Fruit fly (Drosophila melanogaster) whole organism, prepupa: ENCODE measurements around the gene gpp.

ENCODE experiments used
- CG11762 ChIP-seq: fragments of 200-800 bp; sonication (Bioruptor generic); optimal IDR thresholded peaks from 3 replicates; lab custom pipeline; 2016; ENCODE audit warnings: missing biosample characterization, missing genetic modification characterization; ENCODE audit not compliant: insufficient read depth
- CG11902 ChIP-seq: fragments of 200-800 bp; sonication (Bioruptor generic); optimal IDR thresholded peaks from 3 replicates; lab custom pipeline; 2016; ENCODE audit warnings: missing biosample characterization, missing genetic modification characterization
- CG6163 ChIP-seq: fragments of 200-800 bp; sonication (Bioruptor generic); IDR thresholded peaks from 3 replicates; pipeline ENCODE4 v1.3.6; 2022; ENCODE audit warnings: missing biosample characterization, missing genetic modification characterization
- Hr38 ChIP-seq: sonication (Bioruptor generic); optimal IDR thresholded peaks from 2 replicates; lab custom pipeline; 2016; ENCODE audit warnings: missing biosample characterization, missing genetic modification characterization
- Smox ChIP-seq: fragments of 200-800 bp; sonication (Bioruptor generic); optimal IDR thresholded peaks from 3 replicates; lab custom pipeline; 2016; ENCODE audit warnings: missing biosample characterization, missing genetic modification characterization
- Sox102F ChIP-seq: fragments of 200-800 bp; sonication (Bioruptor generic); optimal IDR thresholded peaks from 2 replicates; lab custom pipeline; 2016; ENCODE audit warnings: missing biosample characterization, mild to moderate bottlenecking, missing genetic modification characterization
- Sox14 ChIP-seq: fragments of 200-800 bp; sonication (Bioruptor generic); optimal IDR thresholded peaks from 3 replicates; lab custom pipeline; 2016; ENCODE audit warnings: missing biosample characterization, missing genetic modification characterization
- achi ChIP-seq: fragments of 200-800 bp; sonication (Bioruptor generic); optimal IDR thresholded peaks from 3 replicates; lab custom pipeline; 2016; ENCODE audit warnings: missing biosample characterization, missing genetic modification characterization
- cyc ChIP-seq: fragments of 200-800 bp; sonication (Bioruptor generic); optimal IDR thresholded peaks from 3 replicates; lab custom pipeline; 2016; ENCODE audit warnings: missing biosample characterization, missing genetic modification characterization
- dac ChIP-seq: fragments of 200-800 bp; sonication (Bioruptor generic); optimal IDR thresholded peaks from 2 replicates; lab custom pipeline; 2017; ENCODE audit warnings: missing biosample characterization, mild to moderate bottlenecking, missing genetic modification characterization
- fkh ChIP-seq: fragments of 200-800 bp; sonication (Bioruptor generic); optimal IDR thresholded peaks from 3 replicates; lab custom pipeline; 2017; ENCODE audit warnings: missing biosample characterization, mild to moderate bottlenecking, missing genetic modification characterization, moderate library complexity
- salr ChIP-seq, 2 experiments: fragments of 200-800 bp; sonication (Bioruptor generic); optimal IDR thresholded peaks; 3 replicates each; lab custom pipeline; 2016 to 2018; ENCODE audit warnings: missing biosample characterization in 2 of 2, missing genetic modification characterization in 2 of 2, mild to moderate bottlenecking in 1 of 2
- ss ChIP-seq, 2 experiments: fragments of 200-800 bp; sonication (Bioruptor generic); optimal IDR thresholded peaks; 2 replicates in 1 of 2; 3 replicates in 1 of 2; lab custom pipeline; 2017 to 2018; ENCODE audit warnings: mild to moderate bottlenecking in 2 of 2, missing biosample characterization in 2 of 2, missing genetic modification characterization in 2 of 2, moderate library complexity in 1 of 2

DNA sequence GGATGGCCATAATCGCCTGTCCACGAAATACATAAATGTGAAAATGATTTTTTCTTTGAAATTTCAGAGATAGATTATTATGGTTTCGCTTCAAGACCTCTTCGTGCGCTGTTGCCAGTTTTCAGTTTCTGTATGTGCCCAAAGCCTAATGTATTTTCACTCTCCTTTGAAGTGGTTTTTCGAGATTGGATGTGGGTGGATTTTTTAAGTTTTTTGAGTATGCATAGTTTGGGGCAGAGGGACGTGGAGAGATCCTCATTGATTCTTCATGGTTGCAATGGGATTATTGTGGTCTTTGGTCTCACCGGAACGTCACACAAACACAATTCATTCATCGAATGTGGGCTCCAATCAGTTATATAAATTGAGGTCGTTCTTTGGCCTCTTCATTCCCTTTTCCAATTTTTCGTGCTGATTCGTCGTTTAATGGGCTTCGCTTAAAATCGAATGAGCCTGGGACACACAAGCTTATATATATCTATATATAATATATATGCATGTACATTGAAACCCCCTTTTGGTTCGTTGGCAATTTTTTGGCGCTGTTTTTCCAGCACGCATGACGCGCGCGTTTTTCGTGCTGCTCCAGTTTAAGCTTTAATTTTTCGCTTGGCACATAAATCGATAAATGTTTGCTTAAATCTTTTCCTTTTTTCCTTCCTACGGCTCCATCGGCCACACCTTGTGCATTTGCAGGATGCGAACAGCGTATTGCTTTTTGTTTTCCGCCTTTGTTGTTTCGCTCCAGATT lies 5.0 kb downstream of the gpp start:
- TF ChIP-seq ss (GFP tag; optimal IDR thresholded peaks at IDR 0.05; lab: Kevin White, UChicago) (no peak), salr (GFP tag; optimal IDR thresholded peaks at IDR 0.05; lab: Kevin White, UChicago) (no peak), Smox (no peak), fkh (no peak), CG11762 (GFP tag; lab: Kevin White, UChicago) (no peak), dac (GFP tag; lab: Kevin White, UChicago) (no peak), cyc (GFP tag; lab: Kevin White, UChicago) (no peak), CG11902 (GFP tag; lab: Kevin White, UChicago) (no peak), achi (GFP tag; lab: Kevin White, UChicago) (no peak), Sox14 (no peak), Hr38 (no peak), CG6163 (GFP tag; lab: Robert Waterston, UW) (no peak), Sox102F (GFP tag; lab: Kevin White, UChicago) (no peak)
